Fruit fly (Drosophila melanogaster) whole organism, adult: Measurements from ENCODE around the gene CG5623.

Source experiments
- CG11617 ChIP-seq: fragments of 200-800 bp; sonication (Bioruptor generic); optimal IDR thresholded peaks from 2 replicates; lab custom pipeline; 2017; ENCODE audit warnings: mild to moderate bottlenecking, missing biosample characterization, missing genetic modification reagents, missing genetic modification characterization
- CG12768 ChIP-seq: fragments of 200-800 bp; sonication (Bioruptor generic); optimal IDR thresholded peaks from 2 replicates; lab custom pipeline; 2017; ENCODE audit warnings: missing biosample characterization, missing genetic modification characterization, mild to moderate bottlenecking, moderate library complexity, missing genetic modification reagents
- CG14711 ChIP-seq: fragments of 200-800 bp; sonication (Bioruptor generic); optimal IDR thresholded peaks from 2 replicates; lab custom pipeline; 2018; ENCODE audit warnings: missing biosample characterization, mild to moderate bottlenecking, missing genetic modification characterization, moderate library complexity
- CG1620 ChIP-seq: fragments of 200-800 bp; sonication (Bioruptor generic); optimal IDR thresholded peaks from 2 replicates; lab custom pipeline; 2016; ENCODE audit warnings: missing biosample characterization, missing genetic modification characterization
- CG33017 ChIP-seq: fragments of 200-800 bp; sonication (Bioruptor generic); optimal IDR thresholded peaks from 2 replicates; lab custom pipeline; 2018; ENCODE audit warnings: missing biosample characterization, mild to moderate bottlenecking, missing genetic modification characterization, moderate library complexity
- CG5204 ChIP-seq: fragments of 200-800 bp; sonication (Bioruptor generic); optimal IDR thresholded peaks from 2 replicates; lab custom pipeline; 2016; ENCODE audit warnings: missing biosample characterization, missing genetic modification characterization
- CG7045 ChIP-seq: fragments of 200-800 bp; sonication (Bioruptor generic); optimal IDR thresholded peaks from 2 replicates; lab custom pipeline; 2017; ENCODE audit warnings: missing biosample characterization, mild to moderate bottlenecking, missing genetic modification characterization
- CG7101 ChIP-seq: fragments of 200-800 bp; sonication (Bioruptor generic); optimal IDR thresholded peaks from 2 replicates; lab custom pipeline; 2018; ENCODE audit warnings: missing biosample characterization, mild to moderate bottlenecking, missing genetic modification characterization, moderate library complexity
- Clk ChIP-seq: fragments of 200-800 bp; sonication (Bioruptor generic); optimal IDR thresholded peaks from 2 replicates; lab custom pipeline; 2017; ENCODE audit warnings: missing biosample characterization, missing genetic modification characterization
- Crg-1 ChIP-seq: fragments of 200-800 bp; sonication (Bioruptor generic); optimal IDR thresholded peaks from 2 replicates; lab custom pipeline; 2016; ENCODE audit warnings: missing biosample characterization, missing genetic modification characterization
- Hr96 ChIP-seq: fragments of 200-800 bp; sonication (Bioruptor generic); optimal IDR thresholded peaks from 2 replicates; lab custom pipeline; 2016; ENCODE audit warnings: missing biosample characterization, missing genetic modification characterization
- Mnt ChIP-seq: fragments of 200-800 bp; sonication (Bioruptor generic); optimal IDR thresholded peaks from 2 replicates; lab custom pipeline; 2016; ENCODE audit warnings: missing biosample characterization, mild to moderate bottlenecking, missing genetic modification characterization
- bab1 ChIP-seq: fragments of 200-800 bp; sonication (Bioruptor generic); optimal IDR thresholded peaks from 3 replicates; lab custom pipeline; 2019; ENCODE audit warnings: missing biosample characterization, mild to moderate bottlenecking, missing genetic modification characterization, moderate library complexity
- cic ChIP-seq: fragments of 200-800 bp; sonication (Bioruptor generic); optimal IDR thresholded peaks from 2 replicates; lab custom pipeline; 2017; ENCODE audit warnings: missing biosample characterization, mild to moderate bottlenecking, missing genetic modification characterization, moderate library complexity
- cnc ChIP-seq, 2 experiments: fragments of >200 bp; optimal IDR thresholded peaks; 2 replicates each; lab custom pipeline; 2017
- kay ChIP-seq: fragments of 200-800 bp; sonication (Bioruptor generic); peaks from one replicate; lab custom pipeline; 2016; ENCODE audit warnings: missing biosample characterization, missing genetic modification characterization, borderline replicate concordance
- ovo ChIP-seq: fragments of 200-800 bp; sonication (Bioruptor generic); optimal IDR thresholded peaks from 2 replicates; lab custom pipeline; 2016; ENCODE audit warnings: missing biosample characterization, missing genetic modification characterization
- pad ChIP-seq: fragments of 200-800 bp; sonication (Bioruptor generic); optimal IDR thresholded peaks from 3 replicates; lab custom pipeline; 2017; ENCODE audit warnings: missing biosample characterization, missing genetic modification characterization, mild to moderate bottlenecking, moderate library complexity, missing genetic modification reagents
- tj ChIP-seq: fragments of 200-800 bp; sonication (Bioruptor generic); optimal IDR thresholded peaks from 3 replicates; lab custom pipeline; 2017; ENCODE audit warnings: missing biosample characterization, mild to moderate bottlenecking, missing genetic modification characterization, moderate library complexity
- toe ChIP-seq: fragments of 200-800 bp; sonication (Bioruptor generic); optimal IDR thresholded peaks from 2 replicates; lab custom pipeline; 2016; ENCODE audit warnings: missing biosample characterization, missing genetic modification characterization

The CG5623 gene

dm6 chr3R:15774128-15774527, 6.9 kb upstream of the CG5623 start, which contains the start of gene Ttc26:
Ttc26 (plus strand) TSS chr3R:15774416.
- no peak for TF ChIP-seq CG14711 (tag; lab: Kevin White, UChicago)
- no peak for TF ChIP-seq CG33017 (tag; lab: Kevin White, UChicago)
- no peak for TF ChIP-seq toe
- TF ChIP-seq pad (GFP tag; lab: Kevin White, UChicago), result no peak
- no peak for TF ChIP-seq CG11617 (GFP tag; lab: Kevin White, UChicago)
- TF ChIP-seq cnc (optimal IDR thresholded peaks at IDR 0.05; lab: Kevin White, UChicago), result no peak
- TF ChIP-seq CG1620 (GFP tag; lab: Kevin White, UChicago), result no peak
- no peak for TF ChIP-seq CG7045
- no peak for TF ChIP-seq CG7101

- TF ChIP-seq Clk (GFP tag; lab: Kevin White, UChicago) (no peak), CG7045 (no peak), CG12768 (no peak), bab1 (GFP tag; lab: Kevin White, UChicago) (no peak), tj (GFP tag; lab: Kevin White, UChicago) (no peak), cic (GFP tag; lab: Kevin White, UChicago) (no peak), toe (no peak), CG1620 (GFP tag; lab: Kevin White, UChicago) (no peak), CG11617 (GFP tag; lab: Kevin White, UChicago) (no peak), CG14711 (tag; lab: Kevin White, UChicago) (no peak), Mnt (no peak), CG33017 (tag; lab: Kevin White, UChicago) (no peak), pad (GFP tag; lab: Kevin White, UChicago) (no peak)
Measured at dm6 chr3R:15768900-15769299, 1.7 kb upstream of the CG5623 start.

dm6 chr3R:15762815-15763214, 4.4 kb downstream of the CG5623 start, which contains the start of gene CG12784:
CG12784 (plus strand) TSS chr3R:15763115.
- TF ChIP-seq Mnt, result no peak
- no peak for TF ChIP-seq CG5204 (GFP tag; lab: Kevin White, UChicago)
- TF ChIP-seq CG7101, result no peak
- no peak for TF ChIP-seq Clk (GFP tag; lab: Kevin White, UChicago)
- no peak for TF ChIP-seq tj (GFP tag; lab: Kevin White, UChicago)
- no peak for TF ChIP-seq CG11617 (GFP tag; lab: Kevin White, UChicago)
- TF ChIP-seq CG1620 (GFP tag; lab: Kevin White, UChicago), result no peak
- TF ChIP-seq cic (GFP tag; lab: Kevin White, UChicago), result no peak
- no peak for TF ChIP-seq CG33017 (tag; lab: Kevin White, UChicago)
- no peak for TF ChIP-seq CG12768
- no peak for TF ChIP-seq cnc (optimal IDR thresholded peaks at IDR 0.05; lab: Kevin White, UChicago)

dm6 chr3R:15744354-15744753, 22.9 kb downstream of the CG5623 start, which contains the start of gene CG4520:
CG4520 (plus strand) TSS chr3R:15744654.
- no peak for TF ChIP-seq toe
- no peak for TF ChIP-seq pad (GFP tag; lab: Kevin White, UChicago)
- no peak for TF ChIP-seq CG14711 (tag; lab: Kevin White, UChicago)
- TF ChIP-seq kay (GFP tag; lab: Kevin White, UChicago), result no peak
- TF ChIP-seq CG11617 (GFP tag; lab: Kevin White, UChicago), result no peak

DNA sequence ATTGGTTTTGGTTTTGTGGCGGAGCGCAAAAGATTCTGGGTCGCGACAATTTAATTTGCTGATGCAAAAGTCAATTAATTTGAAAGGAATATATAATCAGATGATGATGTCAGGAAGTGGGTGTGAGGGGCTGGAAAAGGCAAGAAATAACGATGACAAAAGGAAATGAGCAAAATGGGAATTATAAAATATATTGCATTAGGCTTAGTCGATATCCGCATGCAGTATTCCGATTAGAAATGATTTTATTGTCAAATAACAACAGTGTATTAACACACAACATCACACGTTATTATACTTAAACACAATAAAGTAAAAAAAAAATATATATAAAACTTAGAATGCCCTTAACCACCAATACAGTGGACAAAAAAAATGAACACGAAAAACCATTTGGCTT, 35.8 kb downstream of the CG5623 start, which contains the start of gene CG34274:
Gene CG34274 (plus strand): TSS at position 301 of the 400 bp plus-strand sequence.
- TF ChIP-seq CG14711 (tag; lab: Kevin White, UChicago) (no peak), kay (GFP tag; lab: Kevin White, UChicago) (no peak), Crg-1 (GFP tag; lab: Kevin White, UChicago) (no peak), Clk (GFP tag; lab: Kevin White, UChicago) (no peak), Mnt (no peak), cnc (optimal IDR thresholded peaks at IDR 0.05; lab: Kevin White, UChicago) (no peak), ovo (GFP tag; lab: Kevin White, UChicago) (no peak), tj (GFP tag; lab: Kevin White, UChicago) (no peak), CG33017 (tag; lab: Kevin White, UChicago) (no peak), toe (no peak), bab1 (GFP tag; lab: Kevin White, UChicago) (no peak), pad (GFP tag; lab: Kevin White, UChicago) (no peak), CG5204 (GFP tag; lab: Kevin White, UChicago) (no peak)

DNA sequence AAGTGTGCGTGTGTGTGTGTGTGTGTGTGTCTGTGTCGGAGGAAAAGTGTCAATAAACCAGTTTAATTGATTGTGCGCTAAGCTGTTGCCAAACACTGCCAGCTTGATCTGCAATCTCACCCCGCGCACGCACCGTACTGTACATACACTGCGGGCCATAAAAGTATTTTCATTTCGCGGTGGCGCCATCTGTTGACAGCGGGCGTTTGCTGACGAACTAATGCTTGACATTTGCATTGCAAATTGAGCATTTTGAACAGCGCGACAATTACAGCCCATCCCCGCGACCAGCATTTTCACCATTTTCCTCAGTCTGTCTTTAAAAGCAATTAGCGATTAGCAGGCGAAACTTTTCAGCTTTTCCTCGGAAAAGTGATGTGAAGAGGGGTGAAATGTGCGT, 36.6 kb downstream of the CG5623 start:
- TF ChIP-seq Clk (GFP tag; lab: Kevin White, UChicago) (no peak), CG33017 (tag; lab: Kevin White, UChicago) (no peak), Crg-1 (GFP tag; lab: Kevin White, UChicago) (no peak), CG12768 (no peak), cnc (optimal IDR thresholded peaks at IDR 0.05; lab: Kevin White, UChicago) (no peak)

DNA sequence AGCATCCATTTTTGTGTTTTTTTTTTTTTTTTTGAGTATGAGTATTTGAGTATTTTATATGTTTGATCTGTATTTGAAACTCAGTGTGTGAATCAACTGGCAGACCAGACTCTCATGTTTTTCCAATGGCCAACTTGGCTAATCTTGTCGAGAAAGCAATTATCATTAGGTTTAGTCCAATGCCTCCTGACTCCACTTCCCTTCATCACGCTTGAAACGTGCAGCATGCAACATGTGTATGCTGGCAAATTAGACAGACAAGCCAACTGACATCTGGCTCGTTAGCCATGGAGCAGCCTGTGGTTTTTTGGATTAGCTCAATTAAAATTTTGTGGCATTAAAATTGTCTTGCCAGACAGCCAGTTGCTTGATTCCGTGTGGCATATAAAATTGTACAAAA, 50.8 kb downstream of the CG5623 start, which contains the start of gene CG31294:
Gene CG31294 (minus strand): TSS at position 101 of the 400 bp plus-strand sequence.
- TF ChIP-seq tj (GFP tag; lab: Kevin White, UChicago) (no peak), CG1620 (GFP tag; lab: Kevin White, UChicago) (no peak), CG12768 (no peak), cnc (optimal IDR thresholded peaks at IDR 0.05; lab: Kevin White, UChicago) (no peak), Hr96 (GFP tag; lab: Kevin White, UChicago) (no peak), cic (GFP tag; lab: Kevin White, UChicago) (no peak), pad (GFP tag; lab: Kevin White, UChicago) (no peak), CG5204 (GFP tag; lab: Kevin White, UChicago) (no peak)
